Fruit fly (Drosophila melanogaster) whole organism, embryonic: ENCODE data around the gene CG18649.

Experiments used
- CG11696 ChIP-seq: fragments of 200-800 bp; sonication (Bioruptor generic); IDR thresholded peaks from 2 replicates; pipeline ENCODE4 v1.3.6; 2022; ENCODE audit warnings: missing biosample characterization, missing genetic modification characterization
- CG13296 ChIP-seq: fragments of 200-800 bp; sonication (Bioruptor generic); optimal IDR thresholded peaks from 3 replicates; lab custom pipeline; 2018; ENCODE audit warnings: missing biosample characterization, mild to moderate bottlenecking, missing genetic modification characterization
- CG15011 ChIP-seq: fragments of 200-800 bp; sonication (Bioruptor generic); optimal IDR thresholded peaks from 3 replicates; lab custom pipeline; 2018; ENCODE audit warnings: missing biosample characterization, mild to moderate bottlenecking, missing genetic modification characterization
- CG15073 ChIP-seq: fragments of 200-800 bp; sonication (Bioruptor generic); optimal IDR thresholded peaks from 2 replicates; lab custom pipeline; 2016; ENCODE audit warnings: missing biosample characterization, missing genetic modification characterization
- CG15479 ChIP-seq: fragments of 200-800 bp; sonication (Bioruptor generic); optimal IDR thresholded peaks from 3 replicates; lab custom pipeline; 2019; ENCODE audit warnings: missing biosample characterization, mild to moderate bottlenecking, missing genetic modification characterization, moderate library complexity
- CG1602 ChIP-seq: fragments of 200-800 bp; sonication (Bioruptor generic); optimal IDR thresholded peaks from 3 replicates; lab custom pipeline; 2016; ENCODE audit warnings: missing biosample characterization, missing genetic modification characterization
- CG17359 ChIP-seq: fragments of 200-800 bp; sonication (Bioruptor generic); optimal IDR thresholded peaks from 3 replicates; lab custom pipeline; 2018; ENCODE audit warnings: missing biosample characterization, mild to moderate bottlenecking, missing genetic modification characterization, moderate library complexity
- CG18262 ChIP-seq: fragments of 200-800 bp; optimal IDR thresholded peaks from 3 replicates; lab custom pipeline; 2019; ENCODE audit warnings: missing biosample characterization, mild to moderate bottlenecking, missing genetic modification characterization, moderate library complexity
- CG2875 ChIP-seq: fragments of 200-800 bp; sonication (Bioruptor generic); optimal IDR thresholded peaks from 2 replicates; lab custom pipeline; 2017; ENCODE audit warnings: missing biosample characterization, mild to moderate bottlenecking, missing genetic modification characterization, missing genetic modification reagents
- CG34422 ChIP-seq: fragments of 200-800 bp; sonication (Bioruptor generic); IDR thresholded peaks from 3 replicates; pipeline ENCODE4 v1.3.6; 2022; ENCODE audit warnings: missing biosample characterization, missing genetic modification characterization
- CG6765 ChIP-seq: fragments of 200-800 bp; sonication (Bioruptor generic); optimal IDR thresholded peaks from 3 replicates; lab custom pipeline; 2017; ENCODE audit warnings: missing biosample characterization, mild to moderate bottlenecking, missing genetic modification characterization
- CG7271 ChIP-seq: fragments of 200-800 bp; sonication (Bioruptor generic); optimal IDR thresholded peaks from 2 replicates; lab custom pipeline; 2018; ENCODE audit warnings: missing biosample characterization, mild to moderate bottlenecking, missing genetic modification characterization, moderate library complexity
- CG7839 ChIP-seq: fragments of 200-800 bp; sonication (Bioruptor generic); optimal IDR thresholded peaks from 3 replicates; lab custom pipeline; 2018; ENCODE audit warnings: missing biosample characterization, mild to moderate bottlenecking, missing genetic modification characterization, moderate library complexity
- CG7963 ChIP-seq: fragments of 200-800 bp; sonication (Bioruptor generic); IDR thresholded peaks from 3 replicates; pipeline ENCODE4 v1.3.6; 2022; ENCODE audit warnings: missing biosample characterization, missing genetic modification characterization; ENCODE audit not compliant: partially characterized antibody
- CG9932 ChIP-seq: fragments of 200-800 bp; sonication (Bioruptor generic); IDR thresholded peaks from 2 replicates; pipeline ENCODE4 v1.3.6; 2022; ENCODE audit warnings: missing biosample characterization, missing genetic modification characterization
- CHES-1-like ChIP-seq: fragments of 200-800 bp; sonication (Bioruptor generic); optimal IDR thresholded peaks from 2 replicates; lab custom pipeline; 2016; ENCODE audit warnings: missing biosample characterization, missing genetic modification characterization
- CTCF ChIP-seq: fragments of 200-800 bp; sonication (Bioruptor generic); optimal IDR thresholded peaks from 2 replicates; lab custom pipeline; 2017; ENCODE audit warnings: missing biosample characterization, mild to moderate bottlenecking, missing genetic modification characterization, moderate library complexity
- D19B ChIP-seq: fragments of 200-800 bp; sonication (Bioruptor generic); optimal IDR thresholded peaks from 2 replicates; lab custom pipeline; 2017; ENCODE audit warnings: missing biosample characterization, mild to moderate bottlenecking, missing genetic modification characterization
- E2f2 ChIP-seq: fragments of 200-800 bp; sonication (Bioruptor generic); IDR thresholded peaks from 2 replicates; pipeline ENCODE4 v1.3.6; 2022; ENCODE audit warnings: missing biosample characterization, missing genetic modification characterization
- Ets97D ChIP-seq: fragments of 200-800 bp; sonication (Bioruptor generic); optimal IDR thresholded peaks from 3 replicates; lab custom pipeline; 2016; ENCODE audit warnings: missing biosample characterization, missing genetic modification characterization
- Fer1 ChIP-seq: fragments of 200-800 bp; sonication (Bioruptor generic); optimal IDR thresholded peaks from 2 replicates; lab custom pipeline; 2017; ENCODE audit warnings: missing biosample characterization, mild to moderate bottlenecking, missing genetic modification characterization
- Fer2 ChIP-seq: fragments of 200-800 bp; sonication (Bioruptor generic); optimal IDR thresholded peaks from 2 replicates; lab custom pipeline; 2018; ENCODE audit warnings: missing biosample characterization, mild to moderate bottlenecking, missing genetic modification characterization, moderate library complexity
- Myb ChIP-seq: fragments of 200-800 bp; sonication (Bioruptor generic); optimal IDR thresholded peaks from 2 replicates; lab custom pipeline; 2016; ENCODE audit warnings: missing biosample characterization, missing genetic modification characterization
- NC2α ChIP-seq: fragments of 200-800 bp; sonication (Bioruptor generic); optimal IDR thresholded peaks from 2 replicates; lab custom pipeline; 2016; ENCODE audit warnings: missing biosample characterization, missing genetic modification characterization
- Oli ChIP-seq: fragments of 200-800 bp; sonication (Bioruptor generic); optimal IDR thresholded peaks from 2 replicates; lab custom pipeline; 2018; ENCODE audit warnings: missing biosample characterization, mild to moderate bottlenecking, missing genetic modification characterization, moderate library complexity
- Optix ChIP-seq: fragments of 200-800 bp; sonication (Bioruptor generic); IDR thresholded peaks from 3 replicates; pipeline ENCODE4 v1.3.6; 2022; ENCODE audit warnings: missing biosample characterization, missing genetic modification characterization
- Rx ChIP-seq: fragments of 200-800 bp; sonication (Bioruptor generic); IDR thresholded peaks from 2 replicates; pipeline ENCODE4 v1.3.6; 2022; ENCODE audit warnings: missing biosample characterization, missing genetic modification characterization
- Six4 ChIP-seq: fragments of 200-800 bp; sonication (Bioruptor generic); optimal IDR thresholded peaks from 2 replicates; lab custom pipeline; 2016; ENCODE audit warnings: missing biosample characterization, missing genetic modification characterization
- Sox102F ChIP-seq: fragments of 200-800 bp; sonication (Bioruptor generic); optimal IDR thresholded peaks from 2 replicates; lab custom pipeline; 2018; ENCODE audit warnings: missing biosample characterization, mild to moderate bottlenecking, missing genetic modification characterization, moderate library complexity
- TFAM ChIP-seq: fragments of 200-800 bp; sonication (Bioruptor generic); optimal IDR thresholded peaks from 2 replicates; lab custom pipeline; 2017; ENCODE audit warnings: missing biosample characterization, missing genetic modification characterization, inconsistent platforms
- ase ChIP-seq: fragments of 200-800 bp; sonication (Bioruptor generic); IDR thresholded peaks from 3 replicates; pipeline ENCODE4 v1.3.6; 2022; ENCODE audit warnings: missing biosample characterization, missing genetic modification characterization
- en ChIP-seq: fragments of 200-800 bp; sonication (Bioruptor generic); optimal IDR thresholded peaks from 2 replicates; lab custom pipeline; 2016; ENCODE audit warnings: missing biosample characterization, missing genetic modification characterization
- ewg ChIP-seq: fragments of 200-800 bp; sonication (Bioruptor generic); optimal IDR thresholded peaks from 3 replicates; lab custom pipeline; 2017; ENCODE audit warnings: mild to moderate bottlenecking, missing biosample characterization, missing genetic modification reagents, missing genetic modification characterization
- fd3F ChIP-seq: fragments of 200-800 bp; sonication (Bioruptor generic); optimal IDR thresholded peaks from 2 replicates; lab custom pipeline; 2018; ENCODE audit warnings: missing biosample characterization, mild to moderate bottlenecking, missing genetic modification characterization, moderate library complexity
- gce ChIP-seq: fragments of 200-800 bp; sonication (Bioruptor generic); IDR thresholded peaks from 3 replicates; pipeline ENCODE4 v1.3.6; 2022; ENCODE audit warnings: missing biosample characterization, missing genetic modification characterization
- grau ChIP-seq: fragments of 200-800 bp; optimal IDR thresholded peaks from 3 replicates; lab custom pipeline; 2019; ENCODE audit warnings: missing biosample characterization, mild to moderate bottlenecking, missing genetic modification characterization, moderate library complexity
- lmd ChIP-seq: fragments of 200-800 bp; sonication (Bioruptor generic); IDR thresholded peaks from 2 replicates; pipeline ENCODE4 v1.3.6; 2022; ENCODE audit warnings: missing biosample characterization, missing genetic modification characterization
- mld ChIP-seq: fragments of 200-800 bp; sonication (Bioruptor generic); IDR thresholded peaks from 3 replicates; pipeline ENCODE4 v1.3.6; 2022; ENCODE audit warnings: missing biosample characterization, missing genetic modification characterization; ENCODE audit not compliant: partially characterized antibody
- nerfin-1 ChIP-seq: fragments of 200-800 bp; sonication (Bioruptor generic); optimal IDR thresholded peaks from 3 replicates; lab custom pipeline; 2019; ENCODE audit warnings: missing biosample characterization, mild to moderate bottlenecking, missing genetic modification characterization, moderate library complexity
- nerfin-2 ChIP-seq: fragments of 200-800 bp; sonication (Bioruptor generic); IDR thresholded peaks from 2 replicates; pipeline ENCODE4 v1.3.6; 2022; ENCODE audit warnings: missing biosample characterization, missing genetic modification characterization; ENCODE audit not compliant: partially characterized antibody
- nom ChIP-seq: fragments of 200-800 bp; sonication (Bioruptor generic); optimal IDR thresholded peaks from 2 replicates; lab custom pipeline; 2017; ENCODE audit warnings: missing biosample characterization, missing genetic modification characterization, mild to moderate bottlenecking, moderate library complexity, missing genetic modification reagents
- odd ChIP-seq: fragments of 200-800 bp; sonication (Bioruptor generic); optimal IDR thresholded peaks from 2 replicates; lab custom pipeline; 2017; ENCODE audit warnings: missing biosample characterization, mild to moderate bottlenecking, missing genetic modification characterization
- phol ChIP-seq: fragments of 200-800 bp; sonication (Bioruptor generic); optimal IDR thresholded peaks from 3 replicates; lab custom pipeline; 2018; ENCODE audit warnings: missing biosample characterization, mild to moderate bottlenecking, missing genetic modification characterization, moderate library complexity
- pita ChIP-seq: fragments of 200-800 bp; sonication (Bioruptor generic); optimal IDR thresholded peaks from 2 replicates; lab custom pipeline; 2017; ENCODE audit warnings: missing biosample characterization, mild to moderate bottlenecking, missing genetic modification characterization
- psq ChIP-seq: fragments of 200-800 bp; sonication (Bioruptor generic); optimal IDR thresholded peaks from 2 replicates; lab custom pipeline; 2017; ENCODE audit warnings: missing biosample characterization, missing genetic modification characterization
- ranshi ChIP-seq: fragments of 200-800 bp; sonication (Bioruptor generic); IDR thresholded peaks from 2 replicates; pipeline ENCODE4 v1.3.6; 2022; ENCODE audit warnings: missing biosample characterization, missing genetic modification characterization
- row ChIP-seq: fragments of 200-800 bp; sonication (Bioruptor generic); IDR thresholded peaks from 3 replicates; pipeline ENCODE4 v1.3.6; 2022; ENCODE audit warnings: missing biosample characterization, missing genetic modification characterization
- sd ChIP-seq: fragments of 200-800 bp; sonication (Bioruptor generic); optimal IDR thresholded peaks from 3 replicates; lab custom pipeline; 2018; ENCODE audit warnings: missing biosample characterization, mild to moderate bottlenecking, missing genetic modification characterization, moderate library complexity
- sens ChIP-seq: fragments of 200-800 bp; sonication (Bioruptor generic); peaks from one replicate; lab custom pipeline; 2016; ENCODE audit warnings: missing biosample characterization, missing genetic modification characterization
- sob ChIP-seq: fragments of 200-800 bp; sonication (Bioruptor generic); IDR thresholded peaks from 2 replicates; pipeline ENCODE4 v1.3.6; 2022; ENCODE audit warnings: missing biosample characterization, missing genetic modification characterization
- tap ChIP-seq: fragments of 200-800 bp; optimal IDR thresholded peaks from 3 replicates; lab custom pipeline; 2019; ENCODE audit warnings: missing biosample characterization, mild to moderate bottlenecking, missing genetic modification characterization, moderate library complexity
- trem ChIP-seq: fragments of 200-800 bp; optimal IDR thresholded peaks from 3 replicates; lab custom pipeline; 2019; ENCODE audit warnings: missing biosample characterization, mild to moderate bottlenecking, missing genetic modification characterization, moderate library complexity

The CG18649 gene

dm6 chr3L:15009681-15010080, 44.3 kb downstream of the CG18649 start (continued):
- TF ChIP-seq phol (tag; lab: Kevin White, UChicago) (peak; percentile 3), CG15479 (GFP tag; lab: Kevin White, UChicago) (no peak), CHES-1-like (GFP tag; lab: Kevin White, UChicago) (no peak), CG7271 (no peak), E2f2 (GFP tag; lab: Robert Waterston, UW) (no peak), CTCF (GFP tag; lab: Kevin White, UChicago) (no peak), CG13296 (no peak), odd (GFP tag; lab: Kevin White, UChicago) (no peak), Fer2 (tag; lab: Kevin White, UChicago) (no peak), CG34422 (GFP tag; lab: Robert Waterston, UW) (no peak), lmd (GFP tag; lab: Robert Waterston, UW) (peak; percentile 12; the same call in 1 of the 2 replicates), gce (no peak), row (GFP tag; lab: Robert Waterston, UW) (no peak), Oli (tag; lab: Kevin White, UChicago) (peak; percentile 12), TFAM (GFP tag; lab: Kevin White, UChicago) (no peak), fd3F (GFP tag; lab: Kevin White, UChicago) (no peak), mld (GFP tag; lab: Robert Waterston, UW) (no peak), Ets97D (GFP tag; lab: Kevin White, UChicago) (no peak), CG18262 (tag; lab: Kevin White, UChicago) (no peak), sob (0 out of 2 replicates have a peak, but pooled peaks have one; percentile 18), CG6765 (GFP tag; lab: Kevin White, UChicago) (no peak), CG1602 (GFP tag; lab: Kevin White, UChicago) (no peak), Six4 (GFP tag; lab: Kevin White, UChicago) (no peak), grau (tag; lab: Kevin White, UChicago) (peak; percentile 5), nom (GFP tag; lab: Kevin White, UChicago) (no peak), Optix (GFP tag; lab: Robert Waterston, UW) (no peak), tap (tag; lab: Kevin White, UChicago) (no peak), pita (GFP tag; lab: Kevin White, UChicago) (no peak), CG15011 (GFP tag; lab: Kevin White, UChicago) (no peak), CG11696 (GFP tag; lab: Robert Waterston, UW) (no peak), CG9932 (no peak), nerfin-1 (no peak), NC2α (GFP tag; lab: Kevin White, UChicago) (no peak), CG17359 (tag; lab: Kevin White, UChicago) (peak; percentile 26), CG7839 (peak; percentile 4), nerfin-2 (GFP tag; lab: Robert Waterston, UW) (no peak), ranshi (GFP tag; lab: Robert Waterston, UW) (no peak), Sox102F (peak; percentile 56), CG15073 (no peak), trem (no peak), ase (GFP tag; lab: Robert Waterston, UW) (no peak), CG7963 (GFP tag; lab: Robert Waterston, UW) (no peak), en (GFP tag; lab: Kevin White, UChicago) (no peak), sd (tag; lab: Kevin White, UChicago) (no peak), sens (GFP tag; lab: Kevin White, UChicago) (peak; percentile 61), Fer1 (GFP tag; lab: Kevin White, UChicago) (no peak), Myb (GFP tag; lab: Kevin White, UChicago) (no peak), Rx (GFP tag; lab: Robert Waterston, UW) (no peak), CG2875 (GFP tag; lab: Kevin White, UChicago) (no peak), ewg (GFP tag; lab: Kevin White, UChicago) (no peak), D19B (GFP tag; lab: Kevin White, UChicago) (no peak), psq (GFP tag; lab: Kevin White, UChicago) (no peak)
